Fruit fly (Drosophila melanogaster) whole organism, embryonic: ENCODE data around the gene Mrgn1.

ENCODE experiments used
- CG1024 ChIP-seq: fragments of 200-800 bp; sonication (Bioruptor generic); IDR thresholded peaks from 2 replicates; pipeline ENCODE4 v1.3.6; 2022; ENCODE audit warnings: missing biosample characterization, missing genetic modification characterization
- CG10274 ChIP-seq: fragments of 200-800 bp; sonication (Bioruptor generic); optimal IDR thresholded peaks from 3 replicates; lab custom pipeline; 2017; ENCODE audit warnings: missing biosample characterization, mild to moderate bottlenecking, missing genetic modification characterization
- CG13424 ChIP-seq: fragments of 200-800 bp; sonication (Bioruptor generic); optimal IDR thresholded peaks from 2 replicates; lab custom pipeline; 2019; ENCODE audit warnings: missing biosample characterization, mild to moderate bottlenecking, missing genetic modification characterization, moderate library complexity
- CG14050 ChIP-seq: fragments of 200-800 bp; sonication (Bioruptor generic); IDR thresholded peaks from 3 replicates; pipeline ENCODE4 v1.3.6; 2022; ENCODE audit warnings: missing biosample characterization, missing genetic modification characterization
- CG14441 ChIP-seq: fragments of 200-800 bp; sonication (Bioruptor generic); IDR thresholded peaks from 2 replicates; pipeline ENCODE4 v1.3.6; 2022; ENCODE audit warnings: missing biosample characterization, missing genetic modification characterization
- CG14860 ChIP-seq: fragments of 200-800 bp; sonication (Bioruptor generic); IDR thresholded peaks from 3 replicates; pipeline ENCODE4 v1.3.6; 2022; ENCODE audit warnings: missing biosample characterization, missing genetic modification characterization; ENCODE audit not compliant: partially characterized antibody
- CG15479 ChIP-seq: fragments of 200-800 bp; sonication (Bioruptor generic); optimal IDR thresholded peaks from 3 replicates; lab custom pipeline; 2019; ENCODE audit warnings: missing biosample characterization, mild to moderate bottlenecking, missing genetic modification characterization, moderate library complexity
- CG17385 ChIP-seq: fragments of 200-800 bp; sonication (Bioruptor generic); optimal IDR thresholded peaks from 3 replicates; lab custom pipeline; 2018; ENCODE audit warnings: missing biosample characterization, mild to moderate bottlenecking, missing genetic modification characterization
- CG17829 ChIP-seq: fragments of 200-800 bp; optimal IDR thresholded peaks from 2 replicates; lab custom pipeline; 2019; ENCODE audit warnings: missing biosample characterization, mild to moderate bottlenecking, missing genetic modification characterization, moderate library complexity
- CG18599 ChIP-seq: fragments of 200-800 bp; sonication (Bioruptor generic); optimal IDR thresholded peaks from 3 replicates; lab custom pipeline; 2017; ENCODE audit warnings: missing biosample characterization, missing genetic modification characterization, mild to moderate bottlenecking, moderate library complexity, missing genetic modification reagents
- CG2120 ChIP-seq: fragments of 200-800 bp; sonication (Bioruptor generic); optimal IDR thresholded peaks from 3 replicates; lab custom pipeline; 2016; ENCODE audit warnings: missing biosample characterization, missing genetic modification characterization
- CG2202 ChIP-seq: fragments of 200-800 bp; sonication (Bioruptor generic); optimal IDR thresholded peaks from 2 replicates; lab custom pipeline; 2018; ENCODE audit warnings: missing biosample characterization, mild to moderate bottlenecking, missing genetic modification characterization
- CG31388 ChIP-seq: fragments of 200-800 bp; sonication (Bioruptor generic); optimal IDR thresholded peaks from 2 replicates; lab custom pipeline; 2016; ENCODE audit warnings: missing biosample characterization, missing genetic modification characterization
- CG3726 ChIP-seq: fragments of 200-800 bp; sonication (Bioruptor generic); IDR thresholded peaks from 3 replicates; pipeline ENCODE4, ENCODE4 v1.3.6; 2022; ENCODE audit warnings: missing biosample characterization, missing genetic modification characterization
- CG4730 ChIP-seq: fragments of 200-800 bp; sonication (Bioruptor generic); IDR thresholded peaks from 2 replicates; pipeline ENCODE4 v1.3.6; 2022; ENCODE audit warnings: missing biosample characterization, missing genetic modification characterization
- CG4854 ChIP-seq: fragments of 200-800 bp; sonication (Bioruptor generic); optimal IDR thresholded peaks from 2 replicates; lab custom pipeline; 2016; ENCODE audit warnings: missing biosample characterization, missing genetic modification characterization, inconsistent platforms
- CG5180 ChIP-seq: fragments of 200-800 bp; sonication (Bioruptor generic); optimal IDR thresholded peaks from 3 replicates; lab custom pipeline; 2017; ENCODE audit warnings: missing biosample characterization, missing genetic modification characterization, mild to moderate bottlenecking, moderate library complexity, missing genetic modification reagents
- CG6765 ChIP-seq: fragments of 200-800 bp; sonication (Bioruptor generic); optimal IDR thresholded peaks from 3 replicates; lab custom pipeline; 2017; ENCODE audit warnings: missing biosample characterization, mild to moderate bottlenecking, missing genetic modification characterization
- CG8290 ChIP-seq, 3 experiments: fragments of 200-800 bp; sonication (Bioruptor generic); optimal IDR thresholded peaks; 2 replicates each; lab custom pipeline; 2016 to 2019; ENCODE audit warnings: missing biosample characterization in 3 of 3, missing genetic modification characterization in 3 of 3, mild to moderate bottlenecking in 2 of 3, moderate library complexity in 1 of 3
- CG9609 ChIP-seq: fragments of 200-800 bp; sonication (Bioruptor generic); optimal IDR thresholded peaks from 3 replicates; lab custom pipeline; 2016; ENCODE audit warnings: missing biosample characterization, missing genetic modification characterization
- CG9727 ChIP-seq: fragments of 200-800 bp; sonication (Bioruptor generic); optimal IDR thresholded peaks from 3 replicates; lab custom pipeline; 2017; ENCODE audit warnings: missing biosample characterization, mild to moderate bottlenecking, missing genetic modification characterization
- Dek ChIP-seq: fragments of 200-800 bp; sonication (Bioruptor generic); optimal IDR thresholded peaks from 3 replicates; lab custom pipeline; 2019; ENCODE audit warnings: missing biosample characterization, mild to moderate bottlenecking, missing genetic modification characterization, moderate library complexity
- Dfd ChIP-seq, 2 experiments: fragments of >200 bp; optimal IDR thresholded peaks; 2 replicates each; lab custom pipeline; 2017; ENCODE audit warnings: missing biosample characterization in 2 of 2, missing genetic modification characterization in 2 of 2
- Doc2 ChIP-seq: fragments of 200-800 bp; sonication (Bioruptor generic); IDR thresholded peaks from 2 replicates; pipeline ENCODE4 v1.3.6; 2022; ENCODE audit warnings: missing biosample characterization, missing genetic modification characterization
- Elba2 ChIP-seq: fragments of 200-800 bp; sonication (Bioruptor generic); optimal IDR thresholded peaks from 3 replicates; lab custom pipeline; 2016; ENCODE audit warnings: missing biosample characterization, missing genetic modification characterization
- Ets65A ChIP-seq: fragments of 200-800 bp; sonication (Bioruptor generic); peaks from one replicate; lab custom pipeline; 2016; ENCODE audit warnings: missing biosample characterization, missing genetic modification characterization
- Fer1 ChIP-seq: fragments of 200-800 bp; sonication (Bioruptor generic); optimal IDR thresholded peaks from 2 replicates; lab custom pipeline; 2017; ENCODE audit warnings: missing biosample characterization, mild to moderate bottlenecking, missing genetic modification characterization
- Fer3 ChIP-seq: fragments of 200-800 bp; sonication (Bioruptor generic); optimal IDR thresholded peaks from 2 replicates; lab custom pipeline; 2018; ENCODE audit warnings: missing biosample characterization, mild to moderate bottlenecking, missing genetic modification characterization, moderate library complexity
- Rfx ChIP-seq: fragments of 200-800 bp; sonication (Bioruptor generic); IDR thresholded peaks from 2 replicates; pipeline ENCODE4 v1.3.6; 2022; ENCODE audit warnings: missing biosample characterization, missing genetic modification characterization
- Scr ChIP-seq: fragments of 200-800 bp; sonication (Bioruptor generic); IDR thresholded peaks from 2 replicates; pipeline ENCODE4 v1.3.6; 2022; ENCODE audit warnings: missing biosample characterization, missing genetic modification characterization; ENCODE audit not compliant: partially characterized antibody
- Sox102F ChIP-seq: fragments of 200-800 bp; sonication (Bioruptor generic); optimal IDR thresholded peaks from 2 replicates; lab custom pipeline; 2018; ENCODE audit warnings: missing biosample characterization, mild to moderate bottlenecking, missing genetic modification characterization, moderate library complexity
- Trl ChIP-seq, 3 experiments: fragments of >200 bp in 2 of 3; fragments of 200-800 bp in 1 of 3; sonication (Bioruptor generic) in 1 of 3; optimal IDR thresholded peaks; 2 replicates in 1 of 3; 3 replicates in 2 of 3; lab custom pipeline; 2016 to 2017; ENCODE audit warnings: missing biosample characterization in 1 of 3, missing genetic modification characterization in 1 of 3
- al ChIP-seq: fragments of 200-800 bp; sonication (Bioruptor generic); IDR thresholded peaks from 2 replicates; pipeline ENCODE4 v1.3.6; 2022; ENCODE audit warnings: missing biosample characterization, missing genetic modification characterization
- ase ChIP-seq: fragments of 200-800 bp; sonication (Bioruptor generic); IDR thresholded peaks from 3 replicates; pipeline ENCODE4 v1.3.6; 2022; ENCODE audit warnings: missing biosample characterization, missing genetic modification characterization
- ci ChIP-seq: fragments of 200-800 bp; sonication (Bioruptor generic); IDR thresholded peaks from 3 replicates; pipeline ENCODE4 v1.3.6; 2022; ENCODE audit warnings: missing biosample characterization, missing genetic modification characterization
- fu2 ChIP-seq: fragments of 200-800 bp; sonication (Bioruptor generic); optimal IDR thresholded peaks from 2 replicates; lab custom pipeline; 2016; ENCODE audit warnings: missing biosample characterization, missing genetic modification characterization
- gce ChIP-seq: fragments of 200-800 bp; sonication (Bioruptor generic); IDR thresholded peaks from 3 replicates; pipeline ENCODE4 v1.3.6; 2022; ENCODE audit warnings: missing biosample characterization, missing genetic modification characterization
- gcm ChIP-seq: fragments of 200-800 bp; sonication (Bioruptor generic); optimal IDR thresholded peaks from 2 replicates; lab custom pipeline; 2019; ENCODE audit warnings: missing biosample characterization, mild to moderate bottlenecking, missing genetic modification characterization, moderate library complexity
- hkb ChIP-seq, 2 experiments: fragments of 200-800 bp in 1 of 2; fragments of >200 bp in 1 of 2; sonication (Bioruptor generic) in 1 of 2; IDR thresholded peaks in 1 of 2; optimal IDR thresholded peaks in 1 of 2; 2 replicates each; pipeline versions ENCODE4 v1.3.6 to Lab custom; 2017 to 2022; ENCODE audit warnings: missing biosample characterization in 1 of 2, missing genetic modification characterization in 1 of 2
- jumu ChIP-seq: fragments of 200-800 bp; sonication (Bioruptor generic); optimal IDR thresholded peaks from 3 replicates; lab custom pipeline; 2016; ENCODE audit warnings: missing biosample characterization, missing genetic modification characterization
- lilli ChIP-seq: fragments of 200-800 bp; sonication (Bioruptor generic); optimal IDR thresholded peaks from 3 replicates; lab custom pipeline; 2016; ENCODE audit warnings: missing biosample characterization, missing genetic modification characterization
- lmd ChIP-seq: fragments of 200-800 bp; sonication (Bioruptor generic); IDR thresholded peaks from 2 replicates; pipeline ENCODE4 v1.3.6; 2022; ENCODE audit warnings: missing biosample characterization, missing genetic modification characterization
- phol ChIP-seq: fragments of 200-800 bp; sonication (Bioruptor generic); optimal IDR thresholded peaks from 3 replicates; lab custom pipeline; 2018; ENCODE audit warnings: missing biosample characterization, mild to moderate bottlenecking, missing genetic modification characterization, moderate library complexity
- rib ChIP-seq: fragments of 200-800 bp; sonication (Bioruptor generic); IDR thresholded peaks from 2 replicates; pipeline ENCODE4 v1.3.6; 2022; ENCODE audit warnings: missing biosample characterization, missing genetic modification characterization
- sd ChIP-seq: fragments of 200-800 bp; sonication (Bioruptor generic); optimal IDR thresholded peaks from 3 replicates; lab custom pipeline; 2018; ENCODE audit warnings: missing biosample characterization, mild to moderate bottlenecking, missing genetic modification characterization, moderate library complexity
- trh ChIP-seq: fragments of 200-800 bp; sonication (Bioruptor generic); optimal IDR thresholded peaks from 2 replicates; lab custom pipeline; 2016; ENCODE audit warnings: missing biosample characterization, missing genetic modification characterization
- ttk ChIP-seq: fragments of 200-800 bp; sonication (Bioruptor generic); IDR thresholded peaks from 2 replicates; pipeline ENCODE4 v2.1.2; 2022; ENCODE audit warnings: missing biosample characterization, missing genetic modification characterization
- vvl ChIP-seq: fragments of 200-800 bp; sonication (Bioruptor generic); IDR thresholded peaks from 2 replicates; pipeline ENCODE4 v1.3.6; 2022; ENCODE audit warnings: missing biosample characterization, missing genetic modification characterization
- zen ChIP-seq: fragments of 200-800 bp; sonication (Bioruptor generic); optimal IDR thresholded peaks from 3 replicates; lab custom pipeline; 2018; ENCODE audit warnings: missing biosample characterization, mild to moderate bottlenecking, missing genetic modification characterization, moderate library complexity
- zfh1 ChIP-seq: fragments of 200-800 bp; sonication (Bioruptor generic); IDR thresholded peaks from 3 replicates; pipeline ENCODE4 v1.3.6; 2022; ENCODE audit warnings: missing biosample characterization, missing genetic modification characterization

The Mrgn1 gene

dm6 chrX:13756776-13757312, 35.1 kb upstream of the Mrgn1 start, which contains the start of the genes CG32625 and Rtc1 (continued):
- TF ChIP-seq sd (tag; lab: Kevin White, UChicago) (peak; percentile 68), fu2 (no peak), ci (GFP tag; lab: Robert Waterston, UW) (peak; percentile 73; the same call in 2 of the 3 replicates), CG10274 (peak; percentile 8), Dek (tag; lab: Kevin White, UChicago) (peak; percentile 25), CG6765 (GFP tag; lab: Kevin White, UChicago) (no peak), CG18599 (GFP tag; lab: Kevin White, UChicago) (peak; percentile 54), gce (no peak), ttk (GFP tag; lab: Robert Waterston, UW) (no peak), CG5180 (GFP tag; lab: Kevin White, UChicago) (no peak), Scr (peak; percentile 63), rib (no peak), Fer1 (GFP tag; lab: Kevin White, UChicago) (peak; percentile 47), CG17829 (tag; lab: Kevin White, UChicago) (peak; percentile 72), CG9727 (GFP tag; lab: Kevin White, UChicago) (peak; percentile 33), CG31388 (GFP tag; lab: Kevin White, UChicago) (no peak), CG1024 (peak; percentile 57), lmd (GFP tag; lab: Robert Waterston, UW) (no peak), CG14050 (GFP tag; lab: Robert Waterston, UW) (0 out of 3 replicates have a peak, but pooled peaks have one; percentile 21), CG3726 (GFP tag; lab: Robert Waterston, UW) (no peak), CG14441 (GFP tag; lab: Robert Waterston, UW) (peak; percentile 36; the same call in 1 of the 2 replicates), Fer3 (peak; percentile 46), vvl (GFP tag; lab: Robert Waterston, UW) (peak; percentile 77), zfh1 (GFP tag; lab: Robert Waterston, UW) (peak; percentile 62; the same call in 2 of the 3 replicates), CG9609 (no peak), hkb (optimal IDR thresholded peaks at IDR 0.05; lab: Kevin White, UChicago) (no peak), hkb (GFP tag; IDR thresholded peaks at IDR 0.05; lab: Robert Waterston, UW) (peak; percentile 57; the same call in 1 of the 2 replicates), gcm (GFP tag; lab: Kevin White, UChicago) (peak; percentile 35), trh (GFP tag; lab: Kevin White, UChicago) (no peak), CG17385 (GFP tag; lab: Kevin White, UChicago) (peak; percentile 29), Ets65A (GFP tag; lab: Kevin White, UChicago) (no peak), CG15479 (GFP tag; lab: Kevin White, UChicago) (peak; percentile 54), lilli (GFP tag; lab: Kevin White, UChicago) (peak; percentile 44), CG8290 (GFP tag; optimal IDR thresholded peaks at IDR 0.05; lab: Kevin White, UChicago) (peak; percentile 13), CG8290 (tag; optimal IDR thresholded peaks at IDR 0.05; lab: Kevin White, UChicago) (peak; percentile 30 to 57), jumu (GFP tag; lab: Kevin White, UChicago) (no peak)
- TF ChIP-seq, all 482 proteins: peak for 194

dm6 chrX:13755152-13755557, 33.4 kb upstream of the Mrgn1 start, which contains the start of gene Pdcd4:
Gene Pdcd4, minus strand, starts transcription at chrX:13755406.
- TF ChIP-seq Dfd (GFP tag; optimal IDR thresholded peaks at IDR 0.05; lab: Kevin White, UChicago) (no peak), Trl (optimal IDR thresholded peaks at IDR 0.05; lab: Kevin White, UChicago) (no peak), Trl (GFP tag; optimal IDR thresholded peaks at IDR 0.05; lab: Kevin White, UChicago) (peak; percentile 34), CG14860 (no peak), Sox102F (no peak), al (GFP tag; lab: Robert Waterston, UW) (no peak), CG13424 (tag; lab: Kevin White, UChicago) (no peak), CG4854 (GFP tag; lab: Kevin White, UChicago) (peak; percentile 4), Elba2 (GFP tag; lab: Kevin White, UChicago) (no peak), Rfx (GFP tag; lab: Robert Waterston, UW) (peak; percentile 49; the same call in 1 of the 2 replicates), phol (tag; lab: Kevin White, UChicago) (no peak), ase (GFP tag; lab: Robert Waterston, UW) (0 out of 3 replicates have a peak, but pooled peaks have one; percentile 16), Doc2 (no peak), vvl (GFP tag; lab: Robert Waterston, UW) (peak; percentile 26; the same call in 1 of the 2 replicates), zen (tag; lab: Kevin White, UChicago) (no peak), CG6765 (GFP tag; lab: Kevin White, UChicago) (no peak), CG2202 (no peak), CG4730 (GFP tag; lab: Robert Waterston, UW) (no peak), CG2120 (peak; percentile 18)
